Fruit fly (Drosophila melanogaster): ENCODE measurements around the gene CG18273.

The CG18273 gene

DNA sequence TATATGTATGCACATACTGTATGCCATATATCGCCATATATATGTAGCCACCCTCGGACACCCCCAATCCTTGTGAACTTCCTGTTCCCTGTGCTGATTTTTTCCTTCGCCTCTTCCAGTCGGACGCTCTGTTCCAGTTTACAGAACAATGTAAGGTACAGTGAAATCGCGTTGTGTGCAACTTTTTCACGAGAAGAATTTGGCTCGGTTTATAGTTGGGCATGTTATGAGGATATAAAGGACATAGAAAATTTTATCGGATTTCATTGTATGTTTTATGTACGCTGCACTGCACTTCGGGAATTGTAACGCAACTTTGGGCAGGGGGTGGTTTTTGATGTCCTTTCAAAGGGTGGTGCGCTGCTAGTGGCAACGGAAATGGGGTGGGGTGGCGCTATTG, 37.0 kb upstream of the CG18273 start (continued):
- TF ChIP-seq da (GFP tag; optimal IDR thresholded peaks at IDR 0.05) (no peak), pum (GFP tag; optimal IDR thresholded peaks at IDR 0.05) (peak; percentile 6), Fer3 (tag; optimal IDR thresholded peaks at IDR 0.05) (peak; percentile 7), en (GFP tag; optimal IDR thresholded peaks at IDR 0.05) (no peak), Optix (GFP tag; IDR thresholded peaks at IDR 0.05) (no peak), ato (GFP tag; IDR thresholded peaks at IDR 0.05; ENCODE audit: partially characterized antibody) (no peak), CG6254 (GFP tag; optimal IDR thresholded peaks at IDR 0.05) (no peak), CG4854 (GFP tag; optimal IDR thresholded peaks at IDR 0.05) (no peak), CG30431 (GFP tag; optimal IDR thresholded peaks at IDR 0.05) (no peak), run (tag; optimal IDR thresholded peaks at IDR 0.05) (no peak), CG12155 (GFP tag; optimal IDR thresholded peaks at IDR 0.05) (no peak), ci (GFP tag; IDR thresholded peaks at IDR 0.05) (peak; percentile 41; the same call in 1 of the 3 replicates), Bteb2 (GFP tag; optimal IDR thresholded peaks at IDR 0.05) (no peak), pan (optimal IDR thresholded peaks at IDR 0.05) (no peak), pan (GFP tag; optimal IDR thresholded peaks at IDR 0.05 in 1 of 2, IDR thresholded peaks at IDR 0.05 in 1 of 2) (no peak), Max (GFP tag; optimal IDR thresholded peaks at IDR 0.05) (no peak), z (GFP tag; IDR thresholded peaks at IDR 0.05) (no peak), B-H1 (GFP tag; IDR thresholded peaks at IDR 0.05) (no peak), dan (GFP tag; IDR thresholded peaks at IDR 0.05) (no peak), tll (GFP tag; optimal IDR thresholded peaks at IDR 0.05) (no peak), CG1602 (GFP tag; optimal IDR thresholded peaks at IDR 0.05) (no peak), CTCF (GFP tag; optimal IDR thresholded peaks at IDR 0.05) (no peak), Dp (GFP tag; optimal IDR thresholded peaks at IDR 0.05) (no peak), lmd (GFP tag; IDR thresholded peaks at IDR 0.05) (peak; percentile 35), gro (GFP tag; optimal IDR thresholded peaks at IDR 0.05) (no peak), CG7357 (GFP tag; IDR thresholded peaks at IDR 0.05) (no peak), cg (GFP tag; optimal IDR thresholded peaks at IDR 0.05) (no peak), E2f2 (GFP tag; IDR thresholded peaks at IDR 0.05) (no peak), Pdp1 (GFP tag; optimal IDR thresholded peaks at IDR 0.05) (no peak), knrl (GFP tag; IDR thresholded peaks at IDR 0.05; ENCODE audit: partially characterized antibody) (no peak), CG10979 (tag; optimal IDR thresholded peaks at IDR 0.05) (no peak), CG3163 (GFP tag; optimal IDR thresholded peaks at IDR 0.05) (no peak), CG12769 (tag; optimal IDR thresholded peaks at IDR 0.05) (peak; percentile 52), slbo (GFP tag; IDR thresholded peaks at IDR 0.05) (peak; percentile 58), CG1832 (GFP tag; optimal IDR thresholded peaks at IDR 0.05) (no peak), CG7786 (GFP tag; optimal IDR thresholded peaks at IDR 0.05) (no peak), mld (GFP tag; IDR thresholded peaks at IDR 0.05; ENCODE audit: partially characterized antibody) (no peak), CG32532 (GFP tag; IDR thresholded peaks at IDR 0.05) (0 out of 2 replicates have a peak, but pooled peaks have one; percentile 22), sob (GFP tag; IDR thresholded peaks at IDR 0.05) (0 out of 2 replicates have a peak, but pooled peaks have one; percentile 10), gce (GFP tag; IDR thresholded peaks at IDR 0.05) (no peak), CG3407 (GFP tag; optimal IDR thresholded peaks at IDR 0.05) (no peak), CG43689 (GFP tag; IDR thresholded peaks at IDR 0.05) (no peak), NFAT (GFP tag; IDR thresholded peaks at IDR 0.05) (no peak; the same call in 1 of the 2 replicates), Atf-2 (GFP tag; optimal IDR thresholded peaks at IDR 0.05) (no peak), CG6765 (GFP tag; optimal IDR thresholded peaks at IDR 0.05) (no peak), CG7556 (GFP tag; optimal IDR thresholded peaks at IDR 0.05) (peak; percentile 3), fru (optimal IDR thresholded peaks at IDR 0.05) (no peak), CG16813 (GFP tag; IDR thresholded peaks at IDR 0.05; ENCODE audit: partially characterized antibody) (no peak), Fer2 (tag; optimal IDR thresholded peaks at IDR 0.05) (no peak), eve (GFP tag; optimal IDR thresholded peaks at IDR 0.05) (no peak), mirr (GFP tag; optimal IDR thresholded peaks at IDR 0.05) (no peak), NK7.1 (GFP tag; optimal IDR thresholded peaks at IDR 0.05) (no peak), sd (tag; optimal IDR thresholded peaks at IDR 0.05) (peak; percentile 30)

Data from whole organism, embryonic.